Fruit fly (Drosophila melanogaster) whole organism, embryonic: ENCODE data around the gene CG14339.

Experiments
- Asciz ChIP-seq: fragments of 200-800 bp; sonication (Bioruptor generic); optimal IDR thresholded peaks from 2 replicates; lab custom pipeline; 2017; ENCODE audit warnings: missing biosample characterization, mild to moderate bottlenecking, missing genetic modification characterization, missing genetic modification reagents
- Atf-2 ChIP-seq: fragments of 200-800 bp; sonication (Bioruptor generic); optimal IDR thresholded peaks from 2 replicates; lab custom pipeline; 2016; ENCODE audit warnings: missing biosample characterization, missing genetic modification characterization
- Bgb ChIP-seq: fragments of 200-800 bp; sonication (Bioruptor generic); IDR thresholded peaks from 2 replicates; pipeline ENCODE4 v1.3.6; 2022; ENCODE audit warnings: missing biosample characterization, missing genetic modification characterization; ENCODE audit not compliant: partially characterized antibody
- CG1024 ChIP-seq: fragments of 200-800 bp; sonication (Bioruptor generic); IDR thresholded peaks from 2 replicates; pipeline ENCODE4 v1.3.6; 2022; ENCODE audit warnings: missing biosample characterization, missing genetic modification characterization
- CG10431 ChIP-seq: fragments of 200-800 bp; sonication (Bioruptor generic); optimal IDR thresholded peaks from 3 replicates; lab custom pipeline; 2018; ENCODE audit warnings: missing biosample characterization, mild to moderate bottlenecking, missing genetic modification characterization
- CG11247 ChIP-seq: fragments of 200-800 bp; sonication (Bioruptor generic); IDR thresholded peaks from 2 replicates; pipeline ENCODE4 v1.3.6; 2022; ENCODE audit warnings: missing biosample characterization, missing genetic modification characterization
- CG11560 ChIP-seq: fragments of 200-800 bp; sonication (Bioruptor generic); IDR thresholded peaks from 3 replicates; pipeline ENCODE4 v1.3.6; 2022; ENCODE audit warnings: missing biosample characterization, missing genetic modification characterization
- CG12391 ChIP-seq: fragments of 200-800 bp; sonication (Bioruptor generic); optimal IDR thresholded peaks from 3 replicates; lab custom pipeline; 2018; ENCODE audit warnings: missing biosample characterization, mild to moderate bottlenecking, missing genetic modification characterization, moderate library complexity
- CG15601 ChIP-seq: fragments of 200-800 bp; sonication (Bioruptor generic); optimal IDR thresholded peaks from 3 replicates; lab custom pipeline; 2019; ENCODE audit warnings: missing biosample characterization, mild to moderate bottlenecking, missing genetic modification characterization, moderate library complexity
- CG17186 ChIP-seq: fragments of 200-800 bp; sonication (Bioruptor generic); optimal IDR thresholded peaks from 3 replicates; lab custom pipeline; 2017; ENCODE audit warnings: missing biosample characterization, missing genetic modification reagents, missing genetic modification characterization
- CG17829 ChIP-seq: fragments of 200-800 bp; optimal IDR thresholded peaks from 2 replicates; lab custom pipeline; 2019; ENCODE audit warnings: missing biosample characterization, mild to moderate bottlenecking, missing genetic modification characterization, moderate library complexity
- CG18011 ChIP-seq: fragments of 200-800 bp; sonication (Bioruptor generic); optimal IDR thresholded peaks from 2 replicates; lab custom pipeline; 2017; ENCODE audit warnings: missing biosample characterization, missing genetic modification characterization, mild to moderate bottlenecking, moderate library complexity, missing genotype
- CG2120 ChIP-seq: fragments of 200-800 bp; sonication (Bioruptor generic); optimal IDR thresholded peaks from 3 replicates; lab custom pipeline; 2016; ENCODE audit warnings: missing biosample characterization, missing genetic modification characterization
- CG2129 ChIP-seq: fragments of 200-800 bp; sonication (Bioruptor generic); IDR thresholded peaks from 2 replicates; pipeline ENCODE4 v1.3.6; 2022; ENCODE audit warnings: missing biosample characterization, missing genetic modification characterization; ENCODE audit not compliant: partially characterized antibody
- CG2712 ChIP-seq: fragments of 200-800 bp; optimal IDR thresholded peaks from 3 replicates; lab custom pipeline; 2019; ENCODE audit warnings: missing biosample characterization, mild to moderate bottlenecking, missing genetic modification characterization, moderate library complexity
- CG31441 ChIP-seq: fragments of 200-800 bp; sonication (Bioruptor generic); IDR thresholded peaks from 2 replicates; pipeline ENCODE4 v1.3.6; 2022; ENCODE audit warnings: missing biosample characterization, missing genetic modification characterization
- CG3281 ChIP-seq: fragments of 200-800 bp; sonication (Bioruptor generic); optimal IDR thresholded peaks from 3 replicates; lab custom pipeline; 2017; ENCODE audit warnings: missing biosample characterization, mild to moderate bottlenecking, missing genetic modification characterization
- CG3407 ChIP-seq: fragments of 200-800 bp; sonication (Bioruptor generic); optimal IDR thresholded peaks from 2 replicates; lab custom pipeline; 2018; ENCODE audit warnings: missing biosample characterization, mild to moderate bottlenecking, missing genetic modification characterization
- CG4328 ChIP-seq: fragments of 200-800 bp; sonication (Bioruptor generic); optimal IDR thresholded peaks from 3 replicates; lab custom pipeline; 2017; ENCODE audit warnings: missing biosample characterization, missing genetic modification reagents, missing genetic modification characterization
- CG6765 ChIP-seq: fragments of 200-800 bp; sonication (Bioruptor generic); optimal IDR thresholded peaks from 3 replicates; lab custom pipeline; 2017; ENCODE audit warnings: missing biosample characterization, mild to moderate bottlenecking, missing genetic modification characterization
- CG7963 ChIP-seq: fragments of 200-800 bp; sonication (Bioruptor generic); IDR thresholded peaks from 3 replicates; pipeline ENCODE4 v1.3.6; 2022; ENCODE audit warnings: missing biosample characterization, missing genetic modification characterization; ENCODE audit not compliant: partially characterized antibody
- CG8089 ChIP-seq: fragments of 200-800 bp; sonication (Bioruptor generic); optimal IDR thresholded peaks from 3 replicates; lab custom pipeline; 2016; ENCODE audit warnings: missing biosample characterization, missing genetic modification characterization
- CG8944 ChIP-seq: fragments of 200-800 bp; sonication (Bioruptor generic); optimal IDR thresholded peaks from 3 replicates; lab custom pipeline; 2016; ENCODE audit warnings: missing biosample characterization, missing genetic modification characterization
- D19B ChIP-seq: fragments of 200-800 bp; sonication (Bioruptor generic); optimal IDR thresholded peaks from 2 replicates; lab custom pipeline; 2017; ENCODE audit warnings: missing biosample characterization, mild to moderate bottlenecking, missing genetic modification characterization
- E2f2 ChIP-seq: fragments of 200-800 bp; sonication (Bioruptor generic); IDR thresholded peaks from 2 replicates; pipeline ENCODE4 v1.3.6; 2022; ENCODE audit warnings: missing biosample characterization, missing genetic modification characterization
- Jarid2 ChIP-seq: fragments of 200-800 bp; sonication (Bioruptor generic); optimal IDR thresholded peaks from 3 replicates; lab custom pipeline; 2017; ENCODE audit warnings: mild to moderate bottlenecking, missing biosample characterization, missing genetic modification reagents, missing genetic modification characterization
- Mes4 ChIP-seq: fragments of 200-800 bp; sonication (Bioruptor generic); optimal IDR thresholded peaks from 2 replicates; lab custom pipeline; 2016; ENCODE audit warnings: missing biosample characterization, missing genetic modification characterization
- NC2α ChIP-seq: fragments of 200-800 bp; sonication (Bioruptor generic); optimal IDR thresholded peaks from 2 replicates; lab custom pipeline; 2016; ENCODE audit warnings: missing biosample characterization, missing genetic modification characterization
- Nf-YC ChIP-seq: fragments of 200-800 bp; optimal IDR thresholded peaks from 3 replicates; lab custom pipeline; 2019; ENCODE audit warnings: missing biosample characterization, mild to moderate bottlenecking, missing genetic modification characterization, moderate library complexity
- Ptx1 ChIP-seq: fragments of 200-800 bp; sonication (Bioruptor generic); IDR thresholded peaks from 2 replicates; pipeline ENCODE4 v1.3.6; 2022; ENCODE audit warnings: missing biosample characterization, missing genetic modification characterization
- br ChIP-seq: fragments of >200 bp; optimal IDR thresholded peaks from 2 replicates; lab custom pipeline; 2017
- caup ChIP-seq: fragments of 200-800 bp; sonication (Bioruptor generic); optimal IDR thresholded peaks from 3 replicates; lab custom pipeline; 2017; ENCODE audit warnings: missing biosample characterization, mild to moderate bottlenecking, missing genetic modification characterization, moderate library complexity; ENCODE audit not compliant: severe bottlenecking
- crp ChIP-seq, 2 experiments: fragments of 200-800 bp; sonication (Bioruptor generic); optimal IDR thresholded peaks; 2 replicates in 1 of 2; 3 replicates in 1 of 2; lab custom pipeline; 2017; ENCODE audit warnings: missing biosample characterization in 2 of 2, missing genetic modification characterization in 2 of 2, mild to moderate bottlenecking in 1 of 2, moderate library complexity in 1 of 2
- da ChIP-seq: fragments of 200-800 bp; sonication (Bioruptor generic); optimal IDR thresholded peaks from 2 replicates; lab custom pipeline; 2016; ENCODE audit warnings: missing biosample characterization, missing genetic modification characterization
- dimm ChIP-seq: fragments of 200-800 bp; sonication (Bioruptor generic); IDR thresholded peaks from 2 replicates; pipeline ENCODE4 v1.3.6; 2022; ENCODE audit warnings: missing biosample characterization, missing genetic modification characterization
- en ChIP-seq: fragments of 200-800 bp; sonication (Bioruptor generic); optimal IDR thresholded peaks from 2 replicates; lab custom pipeline; 2016; ENCODE audit warnings: missing biosample characterization, missing genetic modification characterization
- ftz-f1 ChIP-seq: fragments of 200-800 bp; sonication (Bioruptor generic); optimal IDR thresholded peaks from 2 replicates; lab custom pipeline; 2016; ENCODE audit warnings: missing biosample characterization, missing genetic modification characterization
- ham ChIP-seq: fragments of 200-800 bp; sonication (Bioruptor generic); IDR thresholded peaks from 2 replicates; pipeline ENCODE4 v1.3.6; 2022; ENCODE audit warnings: missing biosample characterization, missing genetic modification characterization
- her ChIP-seq: fragments of 200-800 bp; sonication (Bioruptor generic); optimal IDR thresholded peaks from 2 replicates; lab custom pipeline; 2016; ENCODE audit warnings: missing biosample characterization, missing genetic modification characterization
- inv ChIP-seq: fragments of 200-800 bp; sonication (Bioruptor generic); IDR thresholded peaks from 2 replicates; pipeline ENCODE4 v1.3.6; 2022; ENCODE audit warnings: missing biosample characterization, missing genetic modification characterization; ENCODE audit not compliant: partially characterized antibody
- jigr1 ChIP-seq: fragments of 200-800 bp; sonication (Bioruptor generic); IDR thresholded peaks from 3 replicates; pipeline ENCODE4 v1.3.6; 2022; ENCODE audit warnings: missing biosample characterization, missing genetic modification characterization
- kay ChIP-seq: fragments of 200-800 bp; sonication (Bioruptor generic); optimal IDR thresholded peaks from 2 replicates; lab custom pipeline; 2016; ENCODE audit warnings: missing biosample characterization, missing genetic modification characterization
- lbe ChIP-seq: fragments of 200-800 bp; sonication (Bioruptor generic); optimal IDR thresholded peaks from 2 replicates; lab custom pipeline; 2016; ENCODE audit warnings: missing biosample characterization, mild to moderate bottlenecking, missing genetic modification characterization
- otp ChIP-seq: fragments of 200-800 bp; sonication (Bioruptor generic); IDR thresholded peaks from 3 replicates; pipeline ENCODE4, ENCODE4 v1.3.6; 2022; ENCODE audit warnings: missing biosample characterization, missing genetic modification characterization
- seq ChIP-seq: fragments of 200-800 bp; sonication (Bioruptor generic); IDR thresholded peaks from 2 replicates; pipeline ENCODE4 v1.3.6; 2022; ENCODE audit warnings: missing biosample characterization, missing genetic modification characterization
- sim ChIP-seq: fragments of 200-800 bp; sonication (Bioruptor generic); IDR thresholded peaks from 2 replicates; pipeline ENCODE4 v1.3.6; 2022; ENCODE audit warnings: missing biosample characterization, missing genetic modification characterization
- so ChIP-seq: fragments of 200-800 bp; sonication (Bioruptor generic); IDR thresholded peaks from 3 replicates; pipeline ENCODE4 v1.3.6; 2022; ENCODE audit warnings: missing biosample characterization, missing genetic modification characterization
- ssp ChIP-seq: fragments of 200-800 bp; sonication (Bioruptor generic); IDR thresholded peaks from 2 replicates; pipeline ENCODE4 v1.3.6; 2022; ENCODE audit warnings: missing biosample characterization, missing genetic modification characterization
- stc ChIP-seq: fragments of 200-800 bp; sonication (Bioruptor generic); IDR thresholded peaks from 2 replicates; pipeline ENCODE4 v1.3.6; 2022; ENCODE audit warnings: missing biosample characterization, missing genetic modification characterization
- tap ChIP-seq: fragments of 200-800 bp; optimal IDR thresholded peaks from 3 replicates; lab custom pipeline; 2019; ENCODE audit warnings: missing biosample characterization, mild to moderate bottlenecking, missing genetic modification characterization, moderate library complexity
- z ChIP-seq: fragments of 200-800 bp; sonication (Bioruptor generic); IDR thresholded peaks from 3 replicates; pipeline ENCODE4 v1.3.6; 2022; ENCODE audit warnings: missing biosample characterization, missing genetic modification characterization

Gene CG14339

DNA sequence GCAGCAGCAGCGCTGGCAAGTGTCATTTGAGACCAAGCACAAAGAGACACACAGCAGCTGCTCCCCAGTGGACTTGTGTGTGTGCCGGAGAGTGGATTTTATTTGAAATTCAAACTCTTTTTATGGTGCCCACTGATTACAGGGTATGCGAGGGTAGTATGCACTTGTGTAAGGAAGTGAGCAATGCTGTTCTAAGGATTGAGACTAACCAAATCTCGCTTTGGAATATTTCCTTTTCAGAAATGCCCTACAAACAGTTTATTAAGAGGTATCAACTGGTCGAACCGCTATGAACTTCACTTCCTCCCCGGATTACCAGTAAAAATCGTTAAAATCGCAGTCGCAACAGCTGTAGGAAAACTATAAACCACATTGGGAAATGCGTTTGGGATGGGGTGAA lies 32.6 kb upstream of the CG14339 start:
- TF ChIP-seq CG17186 (GFP tag; lab: Kevin White, UChicago) (peak; percentile 80), Nf-YC (no peak), lbe (GFP tag; lab: Kevin White, UChicago) (no peak), CG7963 (GFP tag; lab: Robert Waterston, UW) (no peak), stc (peak; percentile 89), Asciz (peak; percentile 82), CG15601 (peak; percentile 85), seq (GFP tag; lab: Robert Waterston, UW) (peak; percentile 79), otp (GFP tag; lab: Robert Waterston, UW) (peak; percentile 98), Atf-2 (peak; percentile 93), en (GFP tag; lab: Kevin White, UChicago) (peak; percentile 88), dimm (GFP tag; lab: Robert Waterston, UW) (peak; percentile 90), Jarid2 (GFP tag; lab: Kevin White, UChicago) (peak; percentile 57), CG18011 (GFP tag; lab: Kevin White, UChicago) (peak; percentile 51), CG10431 (GFP tag; lab: Kevin White, UChicago) (peak; percentile 46), kay (peak; percentile 85), jigr1 (peak; percentile 90), sim (GFP tag; lab: Robert Waterston, UW) (peak; percentile 93), CG12391 (tag; lab: Kevin White, UChicago) (peak; percentile 93), da (GFP tag; lab: Kevin White, UChicago) (peak; percentile 88), CG6765 (GFP tag; lab: Kevin White, UChicago) (no peak), Ptx1 (GFP tag; lab: Robert Waterston, UW) (peak; percentile 95), crp (GFP tag; optimal IDR thresholded peaks at IDR 0.05; lab: Kevin White, UChicago) (peak in 1 of 2 experiments; percentile 61), so (peak; percentile 91; the same call in 2 of the 3 replicates), br (no peak), CG11247 (GFP tag; lab: Robert Waterston, UW) (peak; percentile 90), CG2712 (tag; lab: Kevin White, UChicago) (peak; percentile 93), CG3407 (peak; percentile 92), Mes4 (GFP tag; lab: Kevin White, UChicago) (peak; percentile 95), NC2α (GFP tag; lab: Kevin White, UChicago) (peak; percentile 87), CG2129 (GFP tag; lab: Robert Waterston, UW) (no peak), CG4328 (GFP tag; lab: Kevin White, UChicago) (no peak), D19B (GFP tag; lab: Kevin White, UChicago) (peak; percentile 96), ssp (peak; percentile 86), her (GFP tag; lab: Kevin White, UChicago) (peak; percentile 90), ftz-f1 (GFP tag; lab: Kevin White, UChicago) (no peak), Bgb (GFP tag; lab: Robert Waterston, UW) (no peak), z (GFP tag; lab: Robert Waterston, UW) (peak; percentile 64; the same call in 1 of the 3 replicates), CG31441 (GFP tag; lab: Robert Waterston, UW) (peak; percentile 93), CG8944 (GFP tag; lab: Kevin White, UChicago) (peak; percentile 96), tap (tag; lab: Kevin White, UChicago) (peak; percentile 80), ham (GFP tag; lab: Robert Waterston, UW) (no peak), CG2120 (GFP tag; lab: Kevin White, UChicago) (peak; percentile 70), CG17829 (tag; lab: Kevin White, UChicago) (peak; percentile 92), CG3281 (GFP tag; lab: Kevin White, UChicago) (peak; percentile 51), CG1024 (GFP tag; lab: Robert Waterston, UW) (peak; percentile 93), caup (GFP tag; lab: Kevin White, UChicago) (peak; percentile 76), E2f2 (GFP tag; lab: Robert Waterston, UW) (peak; percentile 69), inv (GFP tag; lab: Robert Waterston, UW) (no peak), CG11560 (peak; percentile 77; the same call in 2 of the 3 replicates), CG8089 (GFP tag; lab: Kevin White, UChicago) (peak; percentile 96)
